Fruit fly (Drosophila melanogaster): Measurements from ENCODE around the gene CG13639.

CG13639 gene

dm6 chr3R:24829887-24830351 is 30.2 kb downstream of the CG13639 start, which contains the start of the genes Kaz and CG43273 (continued):
- TF ChIP-seq CG14860 (GFP tag; IDR thresholded peaks at IDR 0.05; ENCODE audit: partially characterized antibody) (no peak), HmgZ (tag; optimal IDR thresholded peaks at IDR 0.05) (peak; percentile 74), CG6272 (GFP tag; IDR thresholded peaks at IDR 0.05) (peak; percentile 40; the same call in 1 of the 2 replicates), prd (optimal IDR thresholded peaks at IDR 0.05) (no peak), prd (GFP tag; IDR thresholded peaks at IDR 0.05) (peak; percentile 64; the same call in 2 of the 3 replicates), sna (GFP tag; IDR thresholded peaks at IDR 0.05; ENCODE audit: partially characterized antibody) (0 out of 2 replicates have a peak, but pooled peaks have one; percentile 11), sens (GFP tag) (peak; percentile 81), Xrp1 (GFP tag; IDR thresholded peaks at IDR 0.05) (peak; percentile 40; the same call in 1 of the 2 replicates), pfk (GFP tag; optimal IDR thresholded peaks at IDR 0.05) (no peak), cato (GFP tag; optimal IDR thresholded peaks at IDR 0.05; ENCODE audit: borderline replicate concordance) (peak; percentile 15), Hr3 (GFP tag; optimal IDR thresholded peaks at IDR 0.05) (peak; percentile 48), Rfx (GFP tag; IDR thresholded peaks at IDR 0.05) (peak; percentile 73), ro (GFP tag; IDR thresholded peaks at IDR 0.05) (no peak), CG3838 (GFP tag; optimal IDR thresholded peaks at IDR 0.05) (peak; percentile 8), lilli (GFP tag; optimal IDR thresholded peaks at IDR 0.05) (peak; percentile 73), CG1529 (GFP tag; optimal IDR thresholded peaks at IDR 0.05) (no peak), vvl (GFP tag; IDR thresholded peaks at IDR 0.05) (peak; percentile 69), kay (GFP tag; optimal IDR thresholded peaks at IDR 0.05) (peak; percentile 26), CG17359 (tag; optimal IDR thresholded peaks at IDR 0.05) (peak; percentile 46), MBD-R2 (GFP tag; IDR thresholded peaks at IDR 0.05) (peak; percentile 82), CG31224 (GFP tag; IDR thresholded peaks at IDR 0.05) (no peak; the same call in 1 of the 2 replicates), dpn (GFP tag; optimal IDR thresholded peaks at IDR 0.05) (peak in 1 of 2 experiments; percentile 68), oc (tag; optimal IDR thresholded peaks at IDR 0.05) (peak; percentile 76), CG32767 (GFP tag; IDR thresholded peaks at IDR 0.05) (no peak; the same call in 1 of the 2 replicates), psq (GFP tag; optimal IDR thresholded peaks at IDR 0.05) (peak; percentile 43), CG10654 (GFP tag; optimal IDR thresholded peaks at IDR 0.05) (peak; percentile 17), CG30431 (GFP tag; optimal IDR thresholded peaks at IDR 0.05) (no peak), CG17829 (tag; optimal IDR thresholded peaks at IDR 0.05) (peak; percentile 73), CG32772 (GFP tag; IDR thresholded peaks at IDR 0.05) (no peak), NFAT (GFP tag; IDR thresholded peaks at IDR 0.05) (no peak), CG17568 (GFP tag; optimal IDR thresholded peaks at IDR 0.05) (no peak), CG3407 (GFP tag; optimal IDR thresholded peaks at IDR 0.05) (no peak), zen (tag; optimal IDR thresholded peaks at IDR 0.05) (peak; percentile 93), ase (GFP tag; IDR thresholded peaks at IDR 0.05) (no peak), CG3847 (GFP tag; IDR thresholded peaks at IDR 0.05) (peak; percentile 75), YL-1 (GFP tag; optimal IDR thresholded peaks at IDR 0.05) (peak; percentile 69), CG14014 (GFP tag; IDR thresholded peaks at IDR 0.05) (peak; percentile 60; the same call in 1 of the 2 replicates), CG4424 (GFP tag; optimal IDR thresholded peaks at IDR 0.05) (peak; percentile 51), Drgx (GFP tag; IDR thresholded peaks at IDR 0.05) (no peak), crc (GFP tag; optimal IDR thresholded peaks at IDR 0.05) (no peak), hth (optimal IDR thresholded peaks at IDR 0.05) (no peak), CG4617 (GFP tag; optimal IDR thresholded peaks at IDR 0.05; ENCODE audit: borderline replicate concordance) (peak; percentile 57), CG2712 (tag; optimal IDR thresholded peaks at IDR 0.05) (peak; percentile 70), odd (GFP tag; optimal IDR thresholded peaks at IDR 0.05) (no peak), CG12104 (GFP tag; optimal IDR thresholded peaks at IDR 0.05) (peak; percentile 0), trem (tag; optimal IDR thresholded peaks at IDR 0.05) (peak; percentile 86), ems (GFP tag; optimal IDR thresholded peaks at IDR 0.05) (peak; percentile 6), fu2 (GFP tag; optimal IDR thresholded peaks at IDR 0.05) (no peak), Neu2 (GFP tag; optimal IDR thresholded peaks at IDR 0.05; ENCODE audit: borderline replicate concordance) (no peak), en (GFP tag; optimal IDR thresholded peaks at IDR 0.05) (no peak), CG32532 (GFP tag; IDR thresholded peaks at IDR 0.05) (peak; percentile 64), CG12744 (GFP tag; optimal IDR thresholded peaks at IDR 0.05) (no peak)
